Fruit fly (Drosophila melanogaster) whole organism, embryonic: ENCODE results near the gene CG5399.
A peak's percentile ranks its signal among the peaks of the same experiment; 100 is the strongest.

Experiments
- Abd-B ChIP-seq: fragments of 200-800 bp; sonication (Bioruptor generic); optimal IDR thresholded peaks from 2 replicates; lab custom pipeline; 2018; ENCODE audit warnings: missing biosample characterization, mild to moderate bottlenecking, missing genetic modification characterization, moderate library complexity
- Aef1 ChIP-seq: fragments of 200-800 bp; sonication (Bioruptor generic); IDR thresholded peaks from 3 replicates; pipeline ENCODE4 v1.3.6; 2022; ENCODE audit warnings: missing biosample characterization, missing genetic modification characterization
- Atf3 ChIP-seq: fragments of 200-800 bp; sonication (Bioruptor generic); optimal IDR thresholded peaks from 3 replicates; lab custom pipeline; 2016; ENCODE audit warnings: missing biosample characterization, missing genetic modification characterization
- B-H2 ChIP-seq: fragments of 200-800 bp; sonication (Bioruptor generic); optimal IDR thresholded peaks from 2 replicates; lab custom pipeline; 2018; ENCODE audit warnings: missing biosample characterization, mild to moderate bottlenecking, missing genetic modification characterization
- CG11560 ChIP-seq: fragments of 200-800 bp; sonication (Bioruptor generic); IDR thresholded peaks from 3 replicates; pipeline ENCODE4 v1.3.6; 2022; ENCODE audit warnings: missing biosample characterization, missing genetic modification characterization
- CG13296 ChIP-seq: fragments of 200-800 bp; sonication (Bioruptor generic); optimal IDR thresholded peaks from 3 replicates; lab custom pipeline; 2018; ENCODE audit warnings: missing biosample characterization, mild to moderate bottlenecking, missing genetic modification characterization
- CG13894 ChIP-seq: fragments of 200-800 bp; sonication (Bioruptor generic); optimal IDR thresholded peaks from 3 replicates; lab custom pipeline; 2018; ENCODE audit warnings: missing biosample characterization, mild to moderate bottlenecking, missing genetic modification characterization, moderate library complexity
- CG15011 ChIP-seq: fragments of 200-800 bp; sonication (Bioruptor generic); optimal IDR thresholded peaks from 3 replicates; lab custom pipeline; 2018; ENCODE audit warnings: missing biosample characterization, mild to moderate bottlenecking, missing genetic modification characterization
- CG17361 ChIP-seq: fragments of 200-800 bp; sonication (Bioruptor generic); IDR thresholded peaks from 3 replicates; pipeline ENCODE4 v1.3.6; 2022; ENCODE audit warnings: missing biosample characterization, missing genetic modification characterization
- CG2120 ChIP-seq: fragments of 200-800 bp; sonication (Bioruptor generic); optimal IDR thresholded peaks from 3 replicates; lab custom pipeline; 2016; ENCODE audit warnings: missing biosample characterization, missing genetic modification characterization
- CG2129 ChIP-seq: fragments of 200-800 bp; sonication (Bioruptor generic); IDR thresholded peaks from 2 replicates; pipeline ENCODE4 v1.3.6; 2022; ENCODE audit warnings: missing biosample characterization, missing genetic modification characterization; ENCODE audit not compliant: partially characterized antibody
- CG3065 ChIP-seq: fragments of 200-800 bp; sonication (Bioruptor generic); optimal IDR thresholded peaks from 2 replicates; lab custom pipeline; 2016; ENCODE audit warnings: missing biosample characterization, missing genetic modification characterization
- CG4424 ChIP-seq: fragments of 200-800 bp; sonication (Bioruptor generic); optimal IDR thresholded peaks from 3 replicates; lab custom pipeline; 2016; ENCODE audit warnings: missing biosample characterization, missing genetic modification characterization
- CG6272 ChIP-seq: fragments of 200-800 bp; sonication (Bioruptor generic); IDR thresholded peaks from 2 replicates; pipeline ENCODE4 v1.3.6; 2022; ENCODE audit warnings: missing biosample characterization, missing genetic modification characterization
- CG7987 ChIP-seq: fragments of 200-800 bp; sonication (Bioruptor generic); optimal IDR thresholded peaks from 2 replicates; lab custom pipeline; 2018; ENCODE audit warnings: missing biosample characterization, mild to moderate bottlenecking, missing genetic modification characterization, moderate library complexity
- CG8478 ChIP-seq: fragments of >200 bp; optimal IDR thresholded peaks from 2 replicates; lab custom pipeline; 2018
- CG8924 ChIP-seq: fragments of 200-800 bp; optimal IDR thresholded peaks from 3 replicates; lab custom pipeline; 2019; ENCODE audit warnings: missing biosample characterization, mild to moderate bottlenecking, missing genetic modification characterization, moderate library complexity
- CkIIα-i1 ChIP-seq: fragments of 200-800 bp; sonication (Bioruptor generic); IDR thresholded peaks from 2 replicates; pipeline ENCODE4 v1.3.6; 2022; ENCODE audit warnings: missing biosample characterization, missing genetic modification characterization
- D19B ChIP-seq: fragments of 200-800 bp; sonication (Bioruptor generic); optimal IDR thresholded peaks from 2 replicates; lab custom pipeline; 2017; ENCODE audit warnings: missing biosample characterization, mild to moderate bottlenecking, missing genetic modification characterization
- Dfd ChIP-seq, 2 experiments: fragments of >200 bp; optimal IDR thresholded peaks; 2 replicates each; lab custom pipeline; 2017; ENCODE audit warnings: missing biosample characterization in 2 of 2, missing genetic modification characterization in 2 of 2
- Dip3 ChIP-seq: fragments of 200-800 bp; sonication (Bioruptor generic); optimal IDR thresholded peaks from 3 replicates; lab custom pipeline; 2016; ENCODE audit warnings: missing biosample characterization, missing genetic modification characterization
- Elba2 ChIP-seq: fragments of 200-800 bp; sonication (Bioruptor generic); optimal IDR thresholded peaks from 3 replicates; lab custom pipeline; 2016; ENCODE audit warnings: missing biosample characterization, missing genetic modification characterization
- Gsc ChIP-seq: fragments of 200-800 bp; sonication (Bioruptor generic); IDR thresholded peaks from 2 replicates; pipeline ENCODE4 v1.3.6; 2022; ENCODE audit warnings: missing biosample characterization, missing genetic modification characterization
- Hr51 ChIP-seq, 2 experiments: fragments of 200-800 bp; sonication (Bioruptor generic); optimal IDR thresholded peaks; 2 replicates in 1 of 2; 3 replicates in 1 of 2; lab custom pipeline; 2016 to 2018; ENCODE audit warnings: missing biosample characterization in 2 of 2, missing genetic modification characterization in 2 of 2, mild to moderate bottlenecking in 1 of 2, moderate library complexity in 1 of 2
- Med ChIP-seq: fragments of 200-800 bp; sonication (Bioruptor generic); peaks from one replicate; lab custom pipeline; 2016; ENCODE audit warnings: missing biosample characterization, missing genetic modification characterization, mild to moderate bottlenecking, inconsistent platforms, moderate library complexity
- Opbp ChIP-seq: fragments of 200-800 bp; sonication (Bioruptor generic); IDR thresholded peaks from 3 replicates; pipeline ENCODE4 v1.3.6; 2022; ENCODE audit warnings: missing biosample characterization, missing genetic modification characterization; ENCODE audit not compliant: partially characterized antibody
- Trl ChIP-seq, 3 experiments: fragments of >200 bp in 2 of 3; fragments of 200-800 bp in 1 of 3; sonication (Bioruptor generic) in 1 of 3; optimal IDR thresholded peaks; 2 replicates in 1 of 3; 3 replicates in 2 of 3; lab custom pipeline; 2016 to 2017; ENCODE audit warnings: missing biosample characterization in 1 of 3, missing genetic modification characterization in 1 of 3
- amos ChIP-seq: fragments of 200-800 bp; sonication (Bioruptor generic); IDR thresholded peaks from 2 replicates; pipeline ENCODE4 v1.3.6; 2022; ENCODE audit warnings: missing biosample characterization, missing genetic modification characterization; ENCODE audit not compliant: partially characterized antibody
- bowl ChIP-seq: fragments of 200-800 bp; sonication (Bioruptor generic); IDR thresholded peaks from 2 replicates; pipeline ENCODE4 v1.3.6; 2022; ENCODE audit warnings: missing biosample characterization, missing genetic modification characterization
- br ChIP-seq: fragments of >200 bp; optimal IDR thresholded peaks from 2 replicates; lab custom pipeline; 2017
- crc ChIP-seq: fragments of 200-800 bp; sonication (Bioruptor generic); optimal IDR thresholded peaks from 2 replicates; lab custom pipeline; 2016; ENCODE audit warnings: missing biosample characterization, missing genetic modification characterization
- danr ChIP-seq: fragments of 200-800 bp; sonication (Bioruptor generic); IDR thresholded peaks from 2 replicates; pipeline ENCODE4 v1.3.6; 2022; ENCODE audit warnings: missing biosample characterization, missing genetic modification characterization
- dmrt11E ChIP-seq: fragments of 200-800 bp; sonication (Bioruptor generic); optimal IDR thresholded peaks from 3 replicates; lab custom pipeline; 2018; ENCODE audit warnings: missing biosample characterization, mild to moderate bottlenecking, missing genetic modification characterization, moderate library complexity
- eve ChIP-seq, 2 experiments: fragments of >200 bp; optimal IDR thresholded peaks; 2 replicates each; lab custom pipeline; 2017; ENCODE audit warnings: missing biosample characterization in 2 of 2, missing genetic modification characterization in 2 of 2
- eyg ChIP-seq: fragments of 200-800 bp; sonication (Bioruptor generic); optimal IDR thresholded peaks from 3 replicates; lab custom pipeline; 2016; ENCODE audit warnings: missing biosample characterization, missing genetic modification characterization
- fd96Cb ChIP-seq: fragments of 200-800 bp; sonication (Bioruptor generic); optimal IDR thresholded peaks from 2 replicates; lab custom pipeline; 2018; ENCODE audit warnings: missing biosample characterization, mild to moderate bottlenecking, missing genetic modification characterization, moderate library complexity
- gem ChIP-seq: fragments of 200-800 bp; sonication (Bioruptor generic); optimal IDR thresholded peaks from 2 replicates; lab custom pipeline; 2019; ENCODE audit warnings: missing biosample characterization, mild to moderate bottlenecking, missing genetic modification characterization, moderate library complexity
- jumu ChIP-seq: fragments of 200-800 bp; sonication (Bioruptor generic); optimal IDR thresholded peaks from 3 replicates; lab custom pipeline; 2016; ENCODE audit warnings: missing biosample characterization, missing genetic modification characterization
- klu ChIP-seq: fragments of 200-800 bp; sonication (Bioruptor generic); IDR thresholded peaks from 2 replicates; pipeline ENCODE4 v1.3.6; 2022; ENCODE audit warnings: missing biosample characterization, missing genetic modification characterization
- kni ChIP-seq: fragments of 200-800 bp; sonication (Bioruptor generic); optimal IDR thresholded peaks from 3 replicates; lab custom pipeline; 2017; ENCODE audit warnings: mild to moderate bottlenecking, missing biosample characterization, missing genetic modification reagents, missing genetic modification characterization
- onecut ChIP-seq: fragments of 200-800 bp; sonication (Bioruptor generic); IDR thresholded peaks from 2 replicates; pipeline ENCODE4 v1.3.6; 2022; ENCODE audit warnings: missing biosample characterization, missing genetic modification characterization
- org-1 ChIP-seq: fragments of 200-800 bp; sonication (Bioruptor generic); optimal IDR thresholded peaks from 2 replicates; lab custom pipeline; 2017; ENCODE audit warnings: missing biosample characterization, missing genetic modification characterization
- pum ChIP-seq: fragments of 200-800 bp; sonication (Bioruptor generic); optimal IDR thresholded peaks from 2 replicates; lab custom pipeline; 2016; ENCODE audit warnings: missing biosample characterization, missing genetic modification characterization
- repo ChIP-seq: fragments of 200-800 bp; sonication (Bioruptor generic); optimal IDR thresholded peaks from 2 replicates; lab custom pipeline; 2016; ENCODE audit warnings: missing biosample characterization, missing genetic modification characterization
- rib ChIP-seq: fragments of 200-800 bp; sonication (Bioruptor generic); IDR thresholded peaks from 2 replicates; pipeline ENCODE4 v1.3.6; 2022; ENCODE audit warnings: missing biosample characterization, missing genetic modification characterization
- run ChIP-seq: fragments of 200-800 bp; sonication (Bioruptor generic); optimal IDR thresholded peaks from 3 replicates; lab custom pipeline; 2018; ENCODE audit warnings: missing biosample characterization, mild to moderate bottlenecking, missing genetic modification characterization
- so ChIP-seq: fragments of 200-800 bp; sonication (Bioruptor generic); IDR thresholded peaks from 3 replicates; pipeline ENCODE4 v1.3.6; 2022; ENCODE audit warnings: missing biosample characterization, missing genetic modification characterization
- ssp ChIP-seq: fragments of 200-800 bp; sonication (Bioruptor generic); IDR thresholded peaks from 2 replicates; pipeline ENCODE4 v1.3.6; 2022; ENCODE audit warnings: missing biosample characterization, missing genetic modification characterization
- unpg ChIP-seq: fragments of 200-800 bp; sonication (Bioruptor generic); optimal IDR thresholded peaks from 3 replicates; lab custom pipeline; 2018; ENCODE audit warnings: missing biosample characterization, mild to moderate bottlenecking, missing genetic modification characterization, moderate library complexity
- zfh1 ChIP-seq: fragments of 200-800 bp; sonication (Bioruptor generic); IDR thresholded peaks from 3 replicates; pipeline ENCODE4 v1.3.6; 2022; ENCODE audit warnings: missing biosample characterization, missing genetic modification characterization

CG5399 gene

DNA sequence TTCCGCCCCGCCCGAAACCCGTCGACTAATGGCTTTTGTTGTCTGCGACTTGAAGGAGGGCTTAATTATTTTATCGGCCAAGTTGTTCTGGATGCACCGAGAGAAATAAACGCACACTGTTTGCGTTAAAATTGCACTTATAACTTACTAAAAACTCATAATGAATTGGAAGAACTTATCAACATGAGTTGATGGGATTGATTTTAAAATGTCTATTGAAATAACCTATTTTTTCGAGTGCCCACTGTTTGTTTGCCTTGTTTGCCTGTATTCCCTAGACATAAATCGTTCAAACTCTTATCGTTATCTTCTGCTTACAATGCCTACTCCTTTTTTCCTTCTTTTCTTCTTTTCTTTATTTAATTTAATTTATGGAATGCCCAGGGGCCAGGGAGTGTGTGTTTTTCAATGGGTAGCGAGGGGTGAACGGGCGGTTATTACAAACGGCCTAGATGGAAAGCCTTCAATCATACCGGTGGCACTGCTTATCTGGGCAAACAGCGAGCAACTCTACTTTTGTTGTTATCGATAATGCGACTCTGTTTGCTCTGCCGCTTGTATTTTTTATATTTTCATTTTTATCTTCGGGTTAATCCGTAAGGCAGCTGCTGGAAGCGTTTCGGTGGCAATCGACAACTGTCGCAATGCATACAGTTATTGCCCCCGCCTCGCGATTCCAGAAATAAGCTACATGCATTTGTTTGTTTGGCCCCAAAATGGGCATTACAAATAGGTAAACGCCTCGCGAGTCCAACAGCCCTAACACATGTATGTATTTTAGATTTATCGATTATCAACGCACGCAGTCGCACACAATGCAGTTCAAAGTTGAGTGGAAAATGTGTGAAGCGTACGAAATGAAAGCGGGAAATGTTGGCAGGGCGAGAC is 18.6 kb upstream of the CG5399 start (continued):
- TF ChIP-seq CG7987 (GFP tag; lab: Kevin White, UChicago) (no peak), D19B (GFP tag; lab: Kevin White, UChicago) (no peak), onecut (peak; percentile 49), eyg (GFP tag; lab: Kevin White, UChicago) (no peak), Hr51 (GFP tag; optimal IDR thresholded peaks at IDR 0.05; lab: Kevin White, UChicago) (peak in 1 of 2 experiments; percentile 55), CG13894 (tag; lab: Kevin White, UChicago) (no peak), CG17361 (GFP tag; lab: Robert Waterston, UW) (peak; percentile 60; the same call in 2 of the 3 replicates), gem (tag; lab: Kevin White, UChicago) (peak; percentile 79), Abd-B (GFP tag; lab: Kevin White, UChicago) (no peak), jumu (GFP tag; lab: Kevin White, UChicago) (peak; percentile 14), Gsc (GFP tag; lab: Robert Waterston, UW) (no peak), CkIIα-i1 (0 out of 2 replicates have a peak, but pooled peaks have one; percentile 27), Med (peak; percentile 48), bowl (no peak), Trl (optimal IDR thresholded peaks at IDR 0.05; lab: Kevin White, UChicago) (no peak), Trl (GFP tag; optimal IDR thresholded peaks at IDR 0.05; lab: Kevin White, UChicago) (peak; percentile 44), Atf3 (GFP tag; lab: Kevin White, UChicago) (peak; percentile 9), fd96Cb (tag; lab: Kevin White, UChicago) (peak; percentile 52), CG13296 (GFP tag; lab: Kevin White, UChicago) (no peak), crc (GFP tag; lab: Kevin White, UChicago) (no peak), Aef1 (GFP tag; lab: Robert Waterston, UW) (no peak), CG6272 (no peak), klu (no peak), kni (GFP tag; lab: Kevin White, UChicago) (peak; percentile 56), CG2120 (GFP tag; lab: Kevin White, UChicago) (peak; percentile 10), Opbp (GFP tag; lab: Robert Waterston, UW) (no peak), Dip3 (GFP tag; lab: Kevin White, UChicago) (no peak), CG8478 (lab: Kevin White, UChicago) (no peak), CG8924 (tag; lab: Kevin White, UChicago) (peak; percentile 26), danr (no peak), eve (GFP tag; optimal IDR thresholded peaks at IDR 0.05; lab: Kevin White, UChicago) (peak in 1 of 2 experiments; percentile 84), so (no peak), CG2129 (no peak), CG3065 (GFP tag; lab: Kevin White, UChicago) (no peak), ssp (GFP tag; lab: Robert Waterston, UW) (peak; percentile 17; the same call in 1 of the 2 replicates), run (no peak), Elba2 (GFP tag; lab: Kevin White, UChicago) (no peak), br (lab: Kevin White, UChicago) (no peak), org-1 (GFP tag; lab: Kevin White, UChicago) (peak; percentile 46), rib (GFP tag; lab: Robert Waterston, UW) (no peak), Dfd (GFP tag; optimal IDR thresholded peaks at IDR 0.05; lab: Kevin White, UChicago) (no peak), amos (GFP tag; lab: Robert Waterston, UW) (no peak), unpg (peak; percentile 64), dmrt11E (tag; lab: Kevin White, UChicago) (peak; percentile 69), repo (no peak), CG11560 (tag; lab: Robert Waterston, UW) (no peak), pum (peak; percentile 37), zfh1 (GFP tag; lab: Robert Waterston, UW) (peak; percentile 74), CG4424 (GFP tag; lab: Kevin White, UChicago) (peak; percentile 42), CG15011 (no peak), B-H2 (no peak)
